Fruit fly (Drosophila melanogaster) whole organism, embryonic: ENCODE results near the gene Sf3b3.

Source experiments
- Atf6 ChIP-seq: fragments of 200-800 bp; sonication (Bioruptor generic); IDR thresholded peaks from 2 replicates; pipeline ENCODE4 v1.3.6; 2022; ENCODE audit warnings: missing biosample characterization, missing genetic modification characterization
- Awh ChIP-seq: fragments of 200-800 bp; sonication (Bioruptor generic); IDR thresholded peaks from 2 replicates; pipeline ENCODE4, ENCODE4 v1.3.6; 2022; ENCODE audit warnings: missing biosample characterization, missing genetic modification characterization
- B-H1 ChIP-seq: fragments of 200-800 bp; sonication (Bioruptor generic); IDR thresholded peaks from 3 replicates; pipeline ENCODE4 v1.3.6; 2022; ENCODE audit warnings: missing biosample characterization, missing genetic modification characterization
- Bdp1 ChIP-seq: fragments of 200-800 bp; sonication (Bioruptor generic); optimal IDR thresholded peaks from 3 replicates; lab custom pipeline; 2016; ENCODE audit warnings: missing biosample characterization, missing genetic modification characterization
- Bteb2 ChIP-seq: fragments of 200-800 bp; sonication (Bioruptor generic); optimal IDR thresholded peaks from 2 replicates; lab custom pipeline; 2016; ENCODE audit warnings: missing biosample characterization, missing genetic modification characterization
- CG10209 ChIP-seq: fragments of 200-800 bp; sonication (Bioruptor generic); optimal IDR thresholded peaks from 3 replicates; lab custom pipeline; 2017; ENCODE audit warnings: missing biosample characterization, mild to moderate bottlenecking, missing genetic modification characterization, missing genetic modification reagents
- CG10959 ChIP-seq: fragments of 200-800 bp; sonication (Bioruptor generic); IDR thresholded peaks from 2 replicates; pipeline ENCODE4 v1.3.6; 2022; ENCODE audit warnings: missing biosample characterization, missing genetic modification characterization
- CG12744 ChIP-seq: fragments of 200-800 bp; sonication (Bioruptor generic); optimal IDR thresholded peaks from 2 replicates; lab custom pipeline; 2016; ENCODE audit warnings: missing biosample characterization, missing genetic modification characterization
- CG13296 ChIP-seq: fragments of 200-800 bp; sonication (Bioruptor generic); optimal IDR thresholded peaks from 3 replicates; lab custom pipeline; 2018; ENCODE audit warnings: missing biosample characterization, mild to moderate bottlenecking, missing genetic modification characterization
- CG15696 ChIP-seq: fragments of 200-800 bp; sonication (Bioruptor generic); optimal IDR thresholded peaks from 2 replicates; lab custom pipeline; 2019; ENCODE audit warnings: missing biosample characterization, mild to moderate bottlenecking, missing genetic modification characterization, moderate library complexity
- CG2678 ChIP-seq: fragments of 200-800 bp; sonication (Bioruptor generic); optimal IDR thresholded peaks from 3 replicates; lab custom pipeline; 2019; ENCODE audit warnings: missing biosample characterization, mild to moderate bottlenecking, missing genetic modification characterization, moderate library complexity
- CG31365 ChIP-seq: fragments of 200-800 bp; sonication (Bioruptor generic); optimal IDR thresholded peaks from 2 replicates; lab custom pipeline; 2018; ENCODE audit warnings: missing biosample characterization, mild to moderate bottlenecking, missing genetic modification characterization
- CG32532 ChIP-seq: fragments of 200-800 bp; sonication (Bioruptor generic); IDR thresholded peaks from 2 replicates; pipeline ENCODE4 v1.3.6; 2022; ENCODE audit warnings: missing biosample characterization, missing genetic modification characterization
- CG32767 ChIP-seq: fragments of 200-800 bp; sonication (Bioruptor generic); IDR thresholded peaks from 2 replicates; pipeline ENCODE4 v1.3.6; 2022; ENCODE audit warnings: missing biosample characterization, missing genetic modification characterization
- CG3407 ChIP-seq: fragments of 200-800 bp; sonication (Bioruptor generic); optimal IDR thresholded peaks from 2 replicates; lab custom pipeline; 2018; ENCODE audit warnings: missing biosample characterization, mild to moderate bottlenecking, missing genetic modification characterization
- CG34422 ChIP-seq: fragments of 200-800 bp; sonication (Bioruptor generic); IDR thresholded peaks from 3 replicates; pipeline ENCODE4 v1.3.6; 2022; ENCODE audit warnings: missing biosample characterization, missing genetic modification characterization
- CG4854 ChIP-seq: fragments of 200-800 bp; sonication (Bioruptor generic); optimal IDR thresholded peaks from 2 replicates; lab custom pipeline; 2016; ENCODE audit warnings: missing biosample characterization, missing genetic modification characterization, inconsistent platforms
- CG5180 ChIP-seq: fragments of 200-800 bp; sonication (Bioruptor generic); optimal IDR thresholded peaks from 3 replicates; lab custom pipeline; 2017; ENCODE audit warnings: missing biosample characterization, missing genetic modification characterization, mild to moderate bottlenecking, moderate library complexity, missing genetic modification reagents
- CG7839 ChIP-seq: fragments of 200-800 bp; sonication (Bioruptor generic); optimal IDR thresholded peaks from 3 replicates; lab custom pipeline; 2018; ENCODE audit warnings: missing biosample characterization, mild to moderate bottlenecking, missing genetic modification characterization, moderate library complexity
- CG9817 ChIP-seq: fragments of 200-800 bp; sonication (Bioruptor generic); optimal IDR thresholded peaks from 2 replicates; lab custom pipeline; 2018; ENCODE audit warnings: missing biosample characterization, mild to moderate bottlenecking, missing genetic modification characterization, moderate library complexity
- CG9876 ChIP-seq: fragments of 200-800 bp; sonication (Bioruptor generic); optimal IDR thresholded peaks from 2 replicates; lab custom pipeline; 2016; ENCODE audit warnings: missing biosample characterization, missing genetic modification characterization
- CTCF ChIP-seq: fragments of 200-800 bp; sonication (Bioruptor generic); optimal IDR thresholded peaks from 2 replicates; lab custom pipeline; 2017; ENCODE audit warnings: missing biosample characterization, mild to moderate bottlenecking, missing genetic modification characterization, moderate library complexity
- CoRest ChIP-seq: fragments of 200-800 bp; sonication (Bioruptor generic); optimal IDR thresholded peaks from 3 replicates; lab custom pipeline; 2018; ENCODE audit warnings: missing biosample characterization, mild to moderate bottlenecking, missing genetic modification characterization, moderate library complexity
- Dfd ChIP-seq, 2 experiments: fragments of >200 bp; optimal IDR thresholded peaks; 2 replicates each; lab custom pipeline; 2017; ENCODE audit warnings: missing biosample characterization in 2 of 2, missing genetic modification characterization in 2 of 2
- E2f2 ChIP-seq: fragments of 200-800 bp; sonication (Bioruptor generic); IDR thresholded peaks from 2 replicates; pipeline ENCODE4 v1.3.6; 2022; ENCODE audit warnings: missing biosample characterization, missing genetic modification characterization
- Ets65A ChIP-seq: fragments of 200-800 bp; sonication (Bioruptor generic); peaks from one replicate; lab custom pipeline; 2016; ENCODE audit warnings: missing biosample characterization, missing genetic modification characterization
- HmgZ ChIP-seq: fragments of 200-800 bp; sonication (Bioruptor generic); optimal IDR thresholded peaks from 2 replicates; lab custom pipeline; 2018; ENCODE audit warnings: missing biosample characterization, mild to moderate bottlenecking, missing genetic modification characterization
- Stat92E ChIP-seq, 3 experiments: fragments of >200 bp in 2 of 3; fragments of 200-800 bp in 1 of 3; sonication (Bioruptor generic) in 1 of 3; optimal IDR thresholded peaks; 2 replicates each; lab custom pipeline; 2017 to 2019; ENCODE audit warnings: missing biosample characterization in 3 of 3, missing genetic modification characterization in 3 of 3, mild to moderate bottlenecking in 1 of 3, moderate library complexity in 1 of 3
- TFAM ChIP-seq: fragments of 200-800 bp; sonication (Bioruptor generic); optimal IDR thresholded peaks from 2 replicates; lab custom pipeline; 2017; ENCODE audit warnings: missing biosample characterization, missing genetic modification characterization, inconsistent platforms
- Vsx1 ChIP-seq: fragments of 200-800 bp; sonication (Bioruptor generic); optimal IDR thresholded peaks from 2 replicates; lab custom pipeline; 2017; ENCODE audit warnings: missing biosample characterization, mild to moderate bottlenecking, missing genetic modification characterization, missing genetic modification reagents
- bsh ChIP-seq, 2 experiments: fragments of 200-800 bp; sonication (Bioruptor generic); optimal IDR thresholded peaks; 2 replicates each; lab custom pipeline; 2017 to 2018; ENCODE audit warnings: mild to moderate bottlenecking in 2 of 2, missing biosample characterization in 2 of 2, missing genetic modification characterization in 2 of 2, moderate library complexity in 1 of 2
- chn ChIP-seq: fragments of 200-800 bp; sonication (Bioruptor generic); optimal IDR thresholded peaks from 2 replicates; lab custom pipeline; 2016; ENCODE audit warnings: missing biosample characterization, missing genetic modification characterization
- ewg ChIP-seq: fragments of 200-800 bp; sonication (Bioruptor generic); optimal IDR thresholded peaks from 3 replicates; lab custom pipeline; 2017; ENCODE audit warnings: mild to moderate bottlenecking, missing biosample characterization, missing genetic modification reagents, missing genetic modification characterization
- fd102C ChIP-seq: fragments of 200-800 bp; sonication (Bioruptor generic); optimal IDR thresholded peaks from 2 replicates; lab custom pipeline; 2018; ENCODE audit warnings: missing biosample characterization, mild to moderate bottlenecking, missing genetic modification characterization, moderate library complexity
- gem ChIP-seq: fragments of 200-800 bp; sonication (Bioruptor generic); optimal IDR thresholded peaks from 2 replicates; lab custom pipeline; 2019; ENCODE audit warnings: missing biosample characterization, mild to moderate bottlenecking, missing genetic modification characterization, moderate library complexity
- grn ChIP-seq: fragments of 200-800 bp; sonication (Bioruptor generic); optimal IDR thresholded peaks from 3 replicates; lab custom pipeline; 2017; ENCODE audit warnings: missing biosample characterization, missing genetic modification characterization
- gsb-n ChIP-seq: fragments of 200-800 bp; sonication (Bioruptor generic); optimal IDR thresholded peaks from 3 replicates; lab custom pipeline; 2018; ENCODE audit warnings: missing biosample characterization, mild to moderate bottlenecking, missing genetic modification characterization
- kni ChIP-seq: fragments of 200-800 bp; sonication (Bioruptor generic); optimal IDR thresholded peaks from 3 replicates; lab custom pipeline; 2017; ENCODE audit warnings: mild to moderate bottlenecking, missing biosample characterization, missing genetic modification reagents, missing genetic modification characterization
- knrl ChIP-seq: fragments of 200-800 bp; sonication (Bioruptor generic); IDR thresholded peaks from 3 replicates; pipeline ENCODE4 v1.3.6; 2022; ENCODE audit warnings: missing biosample characterization, missing genetic modification characterization; ENCODE audit not compliant: partially characterized antibody
- nau ChIP-seq: fragments of 200-800 bp; sonication (Bioruptor generic); optimal IDR thresholded peaks from 3 replicates; lab custom pipeline; 2017; ENCODE audit warnings: missing biosample characterization, mild to moderate bottlenecking, missing genetic modification characterization, missing genetic modification reagents
- p53 ChIP-seq: fragments of 200-800 bp; sonication (Bioruptor generic); optimal IDR thresholded peaks from 2 replicates; lab custom pipeline; 2016; ENCODE audit warnings: missing biosample characterization, missing genetic modification characterization
- prd ChIP-seq, 3 experiments: fragments of >200 bp in 2 of 3; fragments of 200-800 bp in 1 of 3; sonication (Bioruptor generic) in 1 of 3; optimal IDR thresholded peaks in 2 of 3; IDR thresholded peaks in 1 of 3; 2 replicates in 2 of 3; 3 replicates in 1 of 3; pipeline versions ENCODE4 v1.3.6 to Lab custom; 2017 to 2022; ENCODE audit warnings: missing biosample characterization in 1 of 3, missing genetic modification characterization in 1 of 3
- row ChIP-seq: fragments of 200-800 bp; sonication (Bioruptor generic); IDR thresholded peaks from 3 replicates; pipeline ENCODE4 v1.3.6; 2022; ENCODE audit warnings: missing biosample characterization, missing genetic modification characterization
- sisA ChIP-seq: fragments of 200-800 bp; sonication (Bioruptor generic); IDR thresholded peaks from 2 replicates; pipeline ENCODE4 v1.3.6; 2022; ENCODE audit warnings: missing biosample characterization, missing genetic modification characterization
- sna ChIP-seq: fragments of 200-800 bp; sonication (Bioruptor generic); IDR thresholded peaks from 2 replicates; pipeline ENCODE4 v1.3.6; 2022; ENCODE audit warnings: missing biosample characterization, missing genetic modification characterization; ENCODE audit not compliant: partially characterized antibody
- tll ChIP-seq, 2 experiments: fragments of 200-800 bp in 1 of 2; fragments of >200 bp in 1 of 2; sonication (Bioruptor generic) in 1 of 2; optimal IDR thresholded peaks; 2 replicates each; lab custom pipeline; 2017 to 2019; ENCODE audit warnings: missing biosample characterization in 2 of 2, missing genetic modification characterization in 2 of 2, mild to moderate bottlenecking in 1 of 2, moderate library complexity in 1 of 2
- zfh1 ChIP-seq: fragments of 200-800 bp; sonication (Bioruptor generic); IDR thresholded peaks from 3 replicates; pipeline ENCODE4 v1.3.6; 2022; ENCODE audit warnings: missing biosample characterization, missing genetic modification characterization

Gene Sf3b3

DNA sequence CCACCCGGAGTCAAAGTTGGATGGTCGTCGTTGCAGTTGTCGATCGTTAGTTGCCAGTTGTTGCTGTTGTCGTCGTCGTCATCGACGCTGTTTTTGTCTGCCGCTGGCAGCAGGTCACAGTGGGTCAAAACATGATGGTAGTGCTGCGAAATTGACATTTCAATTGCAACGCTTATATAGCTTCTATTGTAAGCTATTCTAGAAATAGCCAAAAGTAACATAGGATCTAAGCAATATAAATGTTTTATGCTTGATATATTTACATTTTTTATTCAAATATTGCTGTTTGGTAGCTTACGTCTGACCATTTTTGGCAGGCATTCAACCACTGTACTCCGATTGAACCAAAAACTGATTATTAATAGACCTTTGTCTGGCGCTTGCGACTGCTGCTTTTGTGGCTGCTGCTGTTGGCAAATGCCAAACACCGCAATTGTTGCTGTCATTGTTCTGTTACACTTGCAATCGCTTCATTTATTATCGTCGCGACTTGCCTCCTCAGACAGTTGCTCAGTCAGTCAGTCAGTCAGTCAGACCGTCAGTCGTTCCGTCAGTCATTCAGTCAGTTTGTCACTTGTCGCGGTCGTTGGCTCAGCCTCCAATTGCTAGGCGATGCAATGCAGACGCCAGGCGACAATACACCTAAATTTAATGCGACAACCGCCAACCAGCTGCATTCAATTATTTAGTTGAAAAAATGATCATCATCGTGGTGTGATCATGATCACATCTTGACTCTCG, 41.8 kb downstream of the Sf3b3 start (continued):
- TF ChIP-seq CG4854 (GFP tag; lab: Kevin White, UChicago) (peak; percentile 25), CTCF (GFP tag; lab: Kevin White, UChicago) (peak; percentile 34), prd (optimal IDR thresholded peaks at IDR 0.05; lab: Kevin White, UChicago) (no peak), prd (GFP tag; IDR thresholded peaks at IDR 0.05; lab: Robert Waterston, UW) (peak; percentile 73), gsb-n (peak; percentile 62), fd102C (GFP tag; lab: Kevin White, UChicago) (no peak), CG32767 (GFP tag; lab: Robert Waterston, UW) (0 out of 2 replicates have a peak, but pooled peaks have one; percentile 58), CG10209 (GFP tag; lab: Kevin White, UChicago) (peak; percentile 64), CG12744 (peak; percentile 36), CG34422 (GFP tag; lab: Robert Waterston, UW) (0 out of 3 replicates have a peak, but pooled peaks have one; percentile 38), E2f2 (GFP tag; lab: Robert Waterston, UW) (0 out of 2 replicates have a peak, but pooled peaks have one; percentile 38), Ets65A (GFP tag; lab: Kevin White, UChicago) (peak; percentile 91), CG9876 (GFP tag; lab: Kevin White, UChicago) (no peak), Dfd (GFP tag; optimal IDR thresholded peaks at IDR 0.05; lab: Kevin White, UChicago) (no peak), sna (GFP tag; lab: Robert Waterston, UW) (peak; percentile 63; the same call in 1 of the 2 replicates), CG10959 (no peak), Bteb2 (GFP tag; lab: Kevin White, UChicago) (peak; percentile 19), tll (GFP tag; optimal IDR thresholded peaks at IDR 0.05; lab: Kevin White, UChicago) (peak in 1 of 2 experiments; percentile 35), TFAM (GFP tag; lab: Kevin White, UChicago) (no peak), B-H1 (GFP tag; lab: Robert Waterston, UW) (peak; percentile 31; the same call in 1 of the 3 replicates), Bdp1 (GFP tag; lab: Kevin White, UChicago) (no peak), Vsx1 (GFP tag; lab: Kevin White, UChicago) (peak; percentile 44), gem (tag; lab: Kevin White, UChicago) (peak; percentile 80), grn (no peak), CG7839 (tag; lab: Kevin White, UChicago) (peak; percentile 65), nau (GFP tag; lab: Kevin White, UChicago) (peak; percentile 52), p53 (GFP tag; lab: Kevin White, UChicago) (no peak), CG5180 (GFP tag; lab: Kevin White, UChicago) (peak; percentile 38), CG13296 (GFP tag; lab: Kevin White, UChicago) (peak; percentile 58), sisA (GFP tag; lab: Robert Waterston, UW) (peak; percentile 56; the same call in 1 of the 2 replicates), knrl (GFP tag; lab: Robert Waterston, UW) (peak; percentile 67), CG9817 (tag; lab: Kevin White, UChicago) (peak; percentile 25), ewg (GFP tag; lab: Kevin White, UChicago) (peak; percentile 30), Stat92E (GFP tag; optimal IDR thresholded peaks at IDR 0.05; lab: Kevin White, UChicago) (no peak), CG15696 (tag; lab: Kevin White, UChicago) (peak; percentile 35), CoRest (tag; lab: Kevin White, UChicago) (peak; percentile 74), bsh (GFP tag; optimal IDR thresholded peaks at IDR 0.05; lab: Kevin White, UChicago) (peak; percentile 49 to 80), CG3407 (peak; percentile 66), kni (GFP tag; lab: Kevin White, UChicago) (peak; percentile 17), CG32532 (peak; percentile 41; the same call in 1 of the 2 replicates), HmgZ (peak; percentile 0), chn (GFP tag; lab: Kevin White, UChicago) (peak; percentile 58), CG31365 (tag; lab: Kevin White, UChicago) (peak; percentile 0), CG2678 (tag; lab: Kevin White, UChicago) (peak; percentile 72), Awh (no peak; the same call in 1 of the 2 replicates), row (GFP tag; lab: Robert Waterston, UW) (peak; percentile 91), Atf6 (GFP tag; lab: Robert Waterston, UW) (peak; percentile 13; the same call in 1 of the 2 replicates), zfh1 (GFP tag; lab: Robert Waterston, UW) (peak; percentile 67; the same call in 2 of the 3 replicates)
